Worm (Caenorhabditis elegans): ENCODE measurements around the gene dhhc-9.

ce11 chrX:2381282-2381681, 20.6 kb downstream of the dhhc-9 start, which contains the start of gene F47G3.4:
- no peak for TF ChIP-seq zip-4 (GFP tag; optimal IDR thresholded peaks at IDR 0.05)
- no peak for TF ChIP-seq lin-15B (tag; optimal IDR thresholded peaks at IDR 0.05)
- TF ChIP-seq fkh-8 (tag; optimal IDR thresholded peaks at IDR 0.05), result no peak
- TF ChIP-seq nhr-90 (tag; optimal IDR thresholded peaks at IDR 0.05; ENCODE audit: poor library complexity), result no peak
- no peak for TF ChIP-seq efl-1 (optimal IDR thresholded peaks at IDR 0.05)
- TF ChIP-seq efl-1 (GFP tag; optimal IDR thresholded peaks at IDR 0.05 in 1 of 2), result no peak
- no peak for TF ChIP-seq ces-1 (GFP tag; optimal IDR thresholded peaks at IDR 0.05)
- TF ChIP-seq lin-13 (GFP tag; optimal IDR thresholded peaks at IDR 0.05), result no peak
